Worm (Caenorhabditis elegans): Measurements from ENCODE around the gene lido-8.

ce11 chrII:2990089-2990488 is 6.7 kb upstream of the lido-8 start:
- TF ChIP-seq eyg-1 (tag; optimal IDR thresholded peaks at IDR 0.05) (no peak), odd-2 (tag; optimal IDR thresholded peaks at IDR 0.05) (no peak), pax-1 (tag; optimal IDR thresholded peaks at IDR 0.05) (no peak), ceh-45 (GFP tag; IDR thresholded peaks at IDR 0.05) (no peak), pqm-1 (tag; optimal IDR thresholded peaks at IDR 0.05) (no peak), ceh-34 (tag; optimal IDR thresholded peaks at IDR 0.05) (no peak), lim-6 (tag; optimal IDR thresholded peaks at IDR 0.05) (no peak), hlh-30 (tag; optimal IDR thresholded peaks at IDR 0.05; ENCODE audit: insufficient read depth) (no peak)

Measured in whole organism, late embryonic.